Worm (Caenorhabditis elegans) whole organism, L1 larva: Measurements from ENCODE around the gene dhps-1.

Source experiments
- C04F5.9 ChIP-seq: sonication (generic microtip); optimal IDR thresholded peaks from 2 replicates; lab custom pipeline; 2016; ENCODE audit warnings: missing genetic modification characterization, missing compliant biosample characterization
- C16A3.4 ChIP-seq: fragments of 150-350 bp; optimal IDR thresholded peaks from 2 replicates; lab custom pipeline; 2014; ENCODE audit warnings: missing biosample characterization, missing genetic modification characterization
- Y116A8C.19 ChIP-seq: sonication (generic microtip); optimal IDR thresholded peaks from 2 replicates; lab custom pipeline; 2016; ENCODE audit warnings: missing compliant biosample characterization, missing genetic modification characterization, borderline replicate concordance
- alr-1 ChIP-seq: fragments of 200-800 bp; sonication (Bioruptor generic); optimal IDR thresholded peaks from 2 replicates; lab custom pipeline; 2018; ENCODE audit warnings: borderline replicate concordance, mild to moderate bottlenecking, missing genetic modification characterization, missing compliant biosample characterization
- efl-1 ChIP-seq, 4 experiments: fragments of 150-350 bp; optimal IDR thresholded peaks in 3 of 4; peaks in 1 of 4; 1 replicate in 1 of 4; 2 replicates in 3 of 4; lab custom pipeline; 2014; ENCODE audit warnings: missing biosample characterization in 2 of 4, missing genetic modification characterization in 2 of 4, missing genetic modification reagents in 2 of 4
- hpl-2 ChIP-seq: fragments of 150-350 bp; optimal IDR thresholded peaks from 2 replicates; lab custom pipeline; 2014; ENCODE audit warnings: missing biosample characterization, missing genetic modification reagents, missing genetic modification characterization
- unc-62 ChIP-seq: fragments of 150-350 bp; optimal IDR thresholded peaks from 2 replicates; lab custom pipeline; 2014; ENCODE audit warnings: missing biosample characterization, missing genetic modification reagents, missing genetic modification characterization

- no peak for TF ChIP-seq alr-1
- TF ChIP-seq C04F5.9 (tag; lab: Kevin White, UChicago) = no peak
- no peak for TF ChIP-seq unc-62
- TF ChIP-seq efl-1 (optimal IDR thresholded peaks at IDR 0.05; lab: Kevin White, UChicago) = no peak
- TF ChIP-seq efl-1 (GFP tag; optimal IDR thresholded peaks at IDR 0.05 in 1 of 2; lab: Kevin White, UChicago) = peak; percentile 55 to 91
- no peak for TF ChIP-seq Y116A8C.19 (tag; lab: Kevin White, UChicago)
- no peak for TF ChIP-seq hpl-2 (GFP tag; lab: Kevin White, UChicago)
- no peak for TF ChIP-seq C16A3.4
These were observed 29.6 kb upstream of the dhps-1 start for ce11 chrII:11963132-11963630.
